Worm (Caenorhabditis elegans): Measurements from ENCODE around the gene spe-10.

DNA sequence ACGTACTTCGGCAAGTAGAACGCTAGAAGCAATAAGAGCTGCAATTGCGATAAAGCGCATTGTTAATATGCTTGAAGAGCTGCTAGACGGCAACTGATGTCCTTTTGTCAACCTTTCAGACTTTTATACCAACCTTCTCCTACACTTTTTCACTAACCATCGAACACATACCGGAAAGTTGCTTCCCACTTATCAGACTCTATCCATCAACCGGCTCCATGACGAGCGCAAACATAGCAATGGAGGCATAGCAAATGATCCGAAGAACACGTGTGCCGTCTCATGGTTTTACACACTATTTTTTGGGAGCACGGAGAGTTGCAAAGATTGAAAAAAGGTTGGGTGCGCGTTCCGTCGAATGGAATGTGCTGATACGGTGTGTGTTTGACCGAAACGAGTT is 2.3 kb upstream of the spe-10 start, which contains the start of gene abu-1:
- TF ChIP-seq R02D3.7 (tag; optimal IDR thresholded peaks at IDR 0.05) (no peak), sma-9 (GFP tag; optimal IDR thresholded peaks at IDR 0.05) (no peak), sma-9 (tag; optimal IDR thresholded peaks at IDR 0.05) (no peak), ceh-16 (tag; optimal IDR thresholded peaks at IDR 0.05) (no peak), lin-13 (GFP tag; optimal IDR thresholded peaks at IDR 0.05) (no peak), blmp-1 (tag; optimal IDR thresholded peaks at IDR 0.05; ENCODE audit: insufficient read depth) (no peak), ceh-82 (tag; optimal IDR thresholded peaks at IDR 0.05) (no peak), aly-2 (tag; optimal IDR thresholded peaks at IDR 0.05) (no peak), fos-1 (tag; optimal IDR thresholded peaks at IDR 0.05) (no peak), mab-5 (tag; optimal IDR thresholded peaks at IDR 0.05) (no peak), lin-39 (tag; optimal IDR thresholded peaks at IDR 0.05) (no peak), nhr-237 (tag; optimal IDR thresholded peaks at IDR 0.05) (no peak), ama-1 (optimal IDR thresholded peaks at IDR 0.05) (no peak), ztf-1 (GFP tag; conservative IDR thresholded peaks at IDR 0.05) (no peak), elt-1 (tag; optimal IDR thresholded peaks at IDR 0.05) (no peak)

Measured in whole organism, L2 larva.